Fruit fly (Drosophila melanogaster): Measurements from ENCODE around the gene HGTX.

Gene HGTX

DNA sequence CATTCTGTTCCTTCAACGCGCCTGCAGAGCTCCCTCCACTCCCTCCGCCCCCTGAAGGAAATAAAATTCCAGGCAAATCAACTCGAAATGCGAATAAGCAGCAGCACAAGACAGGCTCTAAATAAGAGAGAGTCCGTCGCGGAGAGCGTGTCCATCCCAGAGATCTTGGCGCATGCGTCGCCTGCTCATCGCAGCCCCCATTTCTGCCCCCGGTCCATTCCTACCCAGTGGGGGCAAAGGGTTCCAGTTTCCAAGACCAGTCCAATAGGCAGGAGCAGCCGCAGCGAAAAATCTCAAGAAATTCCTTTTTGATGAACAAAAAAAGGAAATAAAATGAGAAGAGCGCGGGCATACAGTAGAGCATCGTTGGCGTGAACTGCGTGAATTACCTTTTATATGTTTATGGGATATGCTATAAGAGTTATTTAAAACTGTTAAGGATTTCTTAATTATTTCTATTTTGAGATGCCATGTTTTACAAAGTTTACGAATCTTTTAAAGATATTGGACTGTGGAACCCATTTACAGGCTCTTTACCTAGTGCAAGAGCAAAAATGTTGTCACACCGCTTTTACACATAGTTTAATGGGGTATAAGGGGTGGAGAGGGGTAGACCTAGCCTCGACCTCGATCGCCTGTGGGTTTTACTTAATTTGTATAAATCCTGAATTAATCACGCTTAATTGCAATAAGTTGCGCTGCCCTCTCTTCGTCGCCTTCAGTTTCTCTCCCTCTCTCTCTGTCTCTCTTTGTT lies 34.9 kb upstream of the HGTX start (continued):
- TF ChIP-seq CG18599 (GFP tag; optimal IDR thresholded peaks at IDR 0.05) (peak; percentile 14), exex (tag; optimal IDR thresholded peaks at IDR 0.05) (no peak), schlank (tag; optimal IDR thresholded peaks at IDR 0.05) (no peak), fru (optimal IDR thresholded peaks at IDR 0.05) (no peak), dmrt11E (tag; optimal IDR thresholded peaks at IDR 0.05) (peak; percentile 67), nau (GFP tag; optimal IDR thresholded peaks at IDR 0.05) (no peak), gem (tag; optimal IDR thresholded peaks at IDR 0.05) (peak; percentile 66), scrt (GFP tag; optimal IDR thresholded peaks at IDR 0.05) (no peak), kay (GFP tag; optimal IDR thresholded peaks at IDR 0.05) (no peak), CG17186 (GFP tag; optimal IDR thresholded peaks at IDR 0.05) (no peak), Bteb2 (GFP tag; optimal IDR thresholded peaks at IDR 0.05) (no peak), Dp (GFP tag; optimal IDR thresholded peaks at IDR 0.05) (no peak), danr (GFP tag; IDR thresholded peaks at IDR 0.05) (no peak), CG2875 (GFP tag; optimal IDR thresholded peaks at IDR 0.05) (no peak), CG2712 (tag; optimal IDR thresholded peaks at IDR 0.05) (peak; percentile 33), vvl (GFP tag; IDR thresholded peaks at IDR 0.05) (peak; percentile 50), en (GFP tag; optimal IDR thresholded peaks at IDR 0.05) (peak; percentile 16), unpg (GFP tag; optimal IDR thresholded peaks at IDR 0.05) (peak; percentile 34), dan (GFP tag; IDR thresholded peaks at IDR 0.05) (no peak), zfh1 (GFP tag; IDR thresholded peaks at IDR 0.05) (peak; percentile 41; the same call in 1 of the 3 replicates), Mrtf (GFP tag; IDR thresholded peaks at IDR 0.05) (0 out of 3 replicates have a peak, but pooled peaks have one; percentile 55), tin (GFP tag; optimal IDR thresholded peaks at IDR 0.05) (peak; percentile 25), Tbp (GFP tag; optimal IDR thresholded peaks at IDR 0.05) (no peak), CG7271 (tag; optimal IDR thresholded peaks at IDR 0.05) (no peak), CG8924 (tag; optimal IDR thresholded peaks at IDR 0.05) (no peak), cad (GFP tag; optimal IDR thresholded peaks at IDR 0.05) (no peak), CG12391 (tag; optimal IDR thresholded peaks at IDR 0.05) (peak; percentile 25), trem (tag; optimal IDR thresholded peaks at IDR 0.05) (no peak), oc (tag; optimal IDR thresholded peaks at IDR 0.05) (peak; percentile 12), cato (GFP tag; optimal IDR thresholded peaks at IDR 0.05; ENCODE audit: borderline replicate concordance) (no peak), dpn (GFP tag; optimal IDR thresholded peaks at IDR 0.05) (peak; percentile 2 to 14), zen2 (GFP tag; IDR thresholded peaks at IDR 0.05; ENCODE audit: partially characterized antibody) (no peak), wek (GFP tag; optimal IDR thresholded peaks at IDR 0.05) (no peak), hbn (GFP tag; IDR thresholded peaks at IDR 0.05; ENCODE audit: partially characterized antibody) (no peak), Oaz (GFP tag; IDR thresholded peaks at IDR 0.05) (no peak), CG1603 (tag; optimal IDR thresholded peaks at IDR 0.05) (peak; percentile 48), Antp (GFP tag; optimal IDR thresholded peaks at IDR 0.05) (peak; percentile 40), corto (GFP tag; optimal IDR thresholded peaks at IDR 0.05) (peak; percentile 73), CG11695 (GFP tag; IDR thresholded peaks at IDR 0.05) (peak; percentile 42; the same call in 1 of the 3 replicates), CG10274 (GFP tag; optimal IDR thresholded peaks at IDR 0.05) (no peak), CG7839 (tag; optimal IDR thresholded peaks at IDR 0.05) (peak; percentile 20), sc (optimal IDR thresholded peaks at IDR 0.05) (no peak), sc (GFP tag; optimal IDR thresholded peaks at IDR 0.05) (no peak), CG7745 (tag; optimal IDR thresholded peaks at IDR 0.05) (no peak), Mes4 (GFP tag; optimal IDR thresholded peaks at IDR 0.05) (peak; percentile 41), CG13894 (tag; optimal IDR thresholded peaks at IDR 0.05) (no peak), Drgx (GFP tag; IDR thresholded peaks at IDR 0.05) (peak; percentile 86), Hsf (GFP tag; optimal IDR thresholded peaks at IDR 0.05) (peak; percentile 20), E2f2 (GFP tag; IDR thresholded peaks at IDR 0.05) (peak; percentile 23; the same call in 1 of the 2 replicates), CG14441 (GFP tag; IDR thresholded peaks at IDR 0.05) (no peak)
